Worm (Caenorhabditis elegans): Measurements from ENCODE around the gene str-135.

DNA sequence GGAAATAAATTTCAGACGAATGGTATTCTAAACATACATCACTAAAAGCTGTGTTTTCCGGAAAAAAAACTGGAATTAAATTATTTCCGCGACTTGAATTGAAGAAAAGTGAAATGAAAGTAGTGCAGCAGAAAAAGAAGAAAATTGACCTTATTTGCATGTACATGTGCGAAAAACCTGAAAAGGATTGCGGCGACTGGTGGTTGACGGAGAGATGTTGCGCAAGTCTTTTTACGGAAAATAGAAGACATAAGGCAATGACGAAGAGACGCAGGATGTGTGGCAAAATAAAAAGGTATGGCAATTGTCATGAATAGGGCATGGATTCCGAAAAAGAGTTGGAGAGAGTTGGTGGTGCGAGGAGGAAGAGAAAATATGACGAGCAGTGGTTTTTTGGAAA is 25.7 kb downstream of the str-135 start:
- no peak for TF ChIP-seq ama-1 (optimal IDR thresholded peaks at IDR 0.05)
- no peak for TF ChIP-seq ama-1 (GFP tag; optimal IDR thresholded peaks at IDR 0.05)
- no peak for TF ChIP-seq sea-2 (GFP tag; IDR thresholded peaks at IDR 0.05)
- TF ChIP-seq nhr-80 (tag; optimal IDR thresholded peaks at IDR 0.05), result no peak

Measured in whole organism, young adult.